Fruit fly (Drosophila melanogaster) whole organism, embryonic: ENCODE measurements around the gene Lsp1alpha.
A peak's percentile ranks its signal among the peaks of the same experiment; 100 is the strongest.

ENCODE experiments used
- Awh ChIP-seq: fragments of 200-800 bp; sonication (Bioruptor generic); IDR thresholded peaks from 2 replicates; pipeline ENCODE4, ENCODE4 v1.3.6; 2022; ENCODE audit warnings: missing biosample characterization, missing genetic modification characterization
- CG11093 ChIP-seq: fragments of 200-800 bp; sonication (Bioruptor generic); IDR thresholded peaks from 3 replicates; pipeline ENCODE4 v1.3.6; 2022; ENCODE audit warnings: missing biosample characterization, missing genetic modification characterization
- CG13624 ChIP-seq: fragments of 200-800 bp; sonication (Bioruptor generic); optimal IDR thresholded peaks from 2 replicates; lab custom pipeline; 2016; ENCODE audit warnings: missing biosample characterization, missing genetic modification characterization
- CG14667 ChIP-seq: fragments of 200-800 bp; sonication (Bioruptor generic); IDR thresholded peaks from 2 replicates; pipeline ENCODE4 v1.3.6; 2022; ENCODE audit warnings: missing biosample characterization, missing genetic modification characterization
- CG14710 ChIP-seq: fragments of 200-800 bp; sonication (Bioruptor generic); optimal IDR thresholded peaks from 3 replicates; lab custom pipeline; 2019; ENCODE audit warnings: missing biosample characterization, mild to moderate bottlenecking, missing genetic modification characterization, moderate library complexity
- CG2202 ChIP-seq: fragments of 200-800 bp; sonication (Bioruptor generic); optimal IDR thresholded peaks from 2 replicates; lab custom pipeline; 2018; ENCODE audit warnings: missing biosample characterization, mild to moderate bottlenecking, missing genetic modification characterization
- CG3065 ChIP-seq: fragments of 200-800 bp; sonication (Bioruptor generic); optimal IDR thresholded peaks from 2 replicates; lab custom pipeline; 2016; ENCODE audit warnings: missing biosample characterization, missing genetic modification characterization
- CG3281 ChIP-seq: fragments of 200-800 bp; sonication (Bioruptor generic); optimal IDR thresholded peaks from 3 replicates; lab custom pipeline; 2017; ENCODE audit warnings: missing biosample characterization, mild to moderate bottlenecking, missing genetic modification characterization
- CG6175 ChIP-seq: fragments of 200-800 bp; sonication (Bioruptor generic); IDR thresholded peaks from 3 replicates; pipeline ENCODE4 v1.3.6; 2022; ENCODE audit warnings: missing biosample characterization, missing genetic modification characterization
- CG6683 ChIP-seq: fragments of 200-800 bp; sonication (Bioruptor generic); optimal IDR thresholded peaks from 2 replicates; lab custom pipeline; 2017; ENCODE audit warnings: missing biosample characterization, mild to moderate bottlenecking, missing genetic modification characterization, missing genetic modification reagents
- CG7556 ChIP-seq: fragments of 200-800 bp; sonication (Bioruptor generic); optimal IDR thresholded peaks from 2 replicates; lab custom pipeline; 2017; ENCODE audit warnings: missing biosample characterization, mild to moderate bottlenecking, missing genetic modification characterization
- CG7987 ChIP-seq: fragments of 200-800 bp; sonication (Bioruptor generic); optimal IDR thresholded peaks from 2 replicates; lab custom pipeline; 2018; ENCODE audit warnings: missing biosample characterization, mild to moderate bottlenecking, missing genetic modification characterization, moderate library complexity
- CG8359 ChIP-seq: fragments of 200-800 bp; sonication (Bioruptor generic); optimal IDR thresholded peaks from 2 replicates; lab custom pipeline; 2017; ENCODE audit warnings: missing biosample characterization, mild to moderate bottlenecking, missing genetic modification characterization, borderline replicate concordance
- CG8944 ChIP-seq: fragments of 200-800 bp; sonication (Bioruptor generic); optimal IDR thresholded peaks from 3 replicates; lab custom pipeline; 2016; ENCODE audit warnings: missing biosample characterization, missing genetic modification characterization
- Deaf1 ChIP-seq: fragments of 200-800 bp; optimal IDR thresholded peaks from 3 replicates; lab custom pipeline; 2019; ENCODE audit warnings: missing biosample characterization, mild to moderate bottlenecking, missing genetic modification characterization, moderate library complexity
- Dfd ChIP-seq, 2 experiments: fragments of >200 bp; optimal IDR thresholded peaks; 2 replicates each; lab custom pipeline; 2017; ENCODE audit warnings: missing biosample characterization in 2 of 2, missing genetic modification characterization in 2 of 2
- Doc2 ChIP-seq: fragments of 200-800 bp; sonication (Bioruptor generic); IDR thresholded peaks from 2 replicates; pipeline ENCODE4 v1.3.6; 2022; ENCODE audit warnings: missing biosample characterization, missing genetic modification characterization
- Dref ChIP-seq: fragments of 200-800 bp; sonication (Bioruptor generic); IDR thresholded peaks from 2 replicates; pipeline ENCODE4 v1.3.6; 2022; ENCODE audit warnings: missing biosample characterization, missing genetic modification characterization
- E2f2 ChIP-seq: fragments of 200-800 bp; sonication (Bioruptor generic); IDR thresholded peaks from 2 replicates; pipeline ENCODE4 v1.3.6; 2022; ENCODE audit warnings: missing biosample characterization, missing genetic modification characterization
- Gsc ChIP-seq: fragments of 200-800 bp; sonication (Bioruptor generic); IDR thresholded peaks from 2 replicates; pipeline ENCODE4 v1.3.6; 2022; ENCODE audit warnings: missing biosample characterization, missing genetic modification characterization
- MTF-1 ChIP-seq: fragments of 200-800 bp; sonication (Bioruptor generic); optimal IDR thresholded peaks from 2 replicates; lab custom pipeline; 2018; ENCODE audit warnings: missing biosample characterization, mild to moderate bottlenecking, missing genetic modification characterization, borderline replicate concordance
- Med ChIP-seq: fragments of 200-800 bp; sonication (Bioruptor generic); peaks from one replicate; lab custom pipeline; 2016; ENCODE audit warnings: missing biosample characterization, missing genetic modification characterization, mild to moderate bottlenecking, inconsistent platforms, moderate library complexity
- Myb ChIP-seq: fragments of 200-800 bp; sonication (Bioruptor generic); optimal IDR thresholded peaks from 2 replicates; lab custom pipeline; 2016; ENCODE audit warnings: missing biosample characterization, missing genetic modification characterization
- NK7.1 ChIP-seq: fragments of 200-800 bp; sonication (Bioruptor generic); optimal IDR thresholded peaks from 3 replicates; lab custom pipeline; 2016; ENCODE audit warnings: missing biosample characterization, missing genetic modification characterization
- Pdp1 ChIP-seq, 2 experiments: fragments of 200-800 bp; sonication (Bioruptor generic); optimal IDR thresholded peaks; 3 replicates each; lab custom pipeline; 2016; ENCODE audit warnings: missing biosample characterization in 2 of 2, missing genetic modification characterization in 2 of 2, mild to moderate bottlenecking in 1 of 2, moderate library complexity in 1 of 2
- Poxn ChIP-seq: fragments of 200-800 bp; sonication (Bioruptor generic); IDR thresholded peaks from 2 replicates; pipeline ENCODE4 v1.3.6; 2022; ENCODE audit warnings: missing biosample characterization, missing genetic modification characterization
- Side ChIP-seq: fragments of 200-800 bp; sonication (Bioruptor generic); optimal IDR thresholded peaks from 2 replicates; lab custom pipeline; 2016; ENCODE audit warnings: missing biosample characterization, missing genetic modification characterization
- ap ChIP-seq: fragments of 200-800 bp; sonication (Bioruptor generic); IDR thresholded peaks from 2 replicates; pipeline ENCODE4 v1.3.6; 2022; ENCODE audit warnings: missing biosample characterization, missing genetic modification characterization
- ato ChIP-seq: fragments of 200-800 bp; sonication (Bioruptor generic); IDR thresholded peaks from 2 replicates; pipeline ENCODE4 v1.3.6; 2022; ENCODE audit warnings: missing biosample characterization, missing genetic modification characterization; ENCODE audit not compliant: partially characterized antibody
- bab2 ChIP-seq: fragments of 200-800 bp; sonication (Bioruptor generic); optimal IDR thresholded peaks from 2 replicates; lab custom pipeline; 2016; ENCODE audit warnings: missing biosample characterization, missing genetic modification characterization
- bowl ChIP-seq: fragments of 200-800 bp; sonication (Bioruptor generic); IDR thresholded peaks from 2 replicates; pipeline ENCODE4 v1.3.6; 2022; ENCODE audit warnings: missing biosample characterization, missing genetic modification characterization
- chm ChIP-seq: fragments of 200-800 bp; sonication (Bioruptor generic); IDR thresholded peaks from 2 replicates; pipeline ENCODE4 v1.3.6; 2022; ENCODE audit warnings: missing biosample characterization, missing genetic modification characterization
- da ChIP-seq: fragments of 200-800 bp; sonication (Bioruptor generic); optimal IDR thresholded peaks from 2 replicates; lab custom pipeline; 2016; ENCODE audit warnings: missing biosample characterization, missing genetic modification characterization
- esg ChIP-seq: fragments of 200-800 bp; sonication (Bioruptor generic); conservative IDR thresholded peaks from 2 replicates; pipeline ENCODE4 v1.3.6; 2022; ENCODE audit warnings: missing biosample characterization, missing genetic modification characterization
- fd64A ChIP-seq: fragments of 200-800 bp; sonication (Bioruptor generic); optimal IDR thresholded peaks from 3 replicates; lab custom pipeline; 2018; ENCODE audit warnings: missing biosample characterization, mild to moderate bottlenecking, missing genetic modification characterization
- gcm ChIP-seq: fragments of 200-800 bp; sonication (Bioruptor generic); optimal IDR thresholded peaks from 2 replicates; lab custom pipeline; 2019; ENCODE audit warnings: missing biosample characterization, mild to moderate bottlenecking, missing genetic modification characterization, moderate library complexity
- gfzf ChIP-seq: fragments of 200-800 bp; sonication (Bioruptor generic); optimal IDR thresholded peaks from 2 replicates; lab custom pipeline; 2016; ENCODE audit warnings: missing biosample characterization, mild to moderate bottlenecking, missing genetic modification characterization, moderate library complexity
- her ChIP-seq: fragments of 200-800 bp; sonication (Bioruptor generic); optimal IDR thresholded peaks from 2 replicates; lab custom pipeline; 2016; ENCODE audit warnings: missing biosample characterization, missing genetic modification characterization
- kni ChIP-seq: fragments of 200-800 bp; sonication (Bioruptor generic); optimal IDR thresholded peaks from 3 replicates; lab custom pipeline; 2017; ENCODE audit warnings: mild to moderate bottlenecking, missing biosample characterization, missing genetic modification reagents, missing genetic modification characterization
- mam ChIP-seq: fragments of 200-800 bp; sonication (Bioruptor generic); optimal IDR thresholded peaks from 3 replicates; lab custom pipeline; 2016; ENCODE audit warnings: missing biosample characterization, missing genetic modification characterization
- org-1 ChIP-seq: fragments of 200-800 bp; sonication (Bioruptor generic); optimal IDR thresholded peaks from 2 replicates; lab custom pipeline; 2017; ENCODE audit warnings: missing biosample characterization, missing genetic modification characterization
- pb ChIP-seq: fragments of 200-800 bp; sonication (Bioruptor generic); optimal IDR thresholded peaks from 3 replicates; lab custom pipeline; 2016; ENCODE audit warnings: missing biosample characterization, missing genetic modification characterization
- pho ChIP-seq: fragments of 200-800 bp; sonication (Bioruptor generic); optimal IDR thresholded peaks from 2 replicates; lab custom pipeline; 2016; ENCODE audit warnings: missing biosample characterization, missing genetic modification characterization
- phol ChIP-seq: fragments of 200-800 bp; sonication (Bioruptor generic); optimal IDR thresholded peaks from 3 replicates; lab custom pipeline; 2018; ENCODE audit warnings: missing biosample characterization, mild to moderate bottlenecking, missing genetic modification characterization, moderate library complexity
- pum ChIP-seq: fragments of 200-800 bp; sonication (Bioruptor generic); optimal IDR thresholded peaks from 2 replicates; lab custom pipeline; 2016; ENCODE audit warnings: missing biosample characterization, missing genetic modification characterization
- row ChIP-seq: fragments of 200-800 bp; sonication (Bioruptor generic); IDR thresholded peaks from 3 replicates; pipeline ENCODE4 v1.3.6; 2022; ENCODE audit warnings: missing biosample characterization, missing genetic modification characterization
- scrt ChIP-seq: fragments of 200-800 bp; sonication (Bioruptor generic); optimal IDR thresholded peaks from 2 replicates; lab custom pipeline; 2018; ENCODE audit warnings: missing biosample characterization, mild to moderate bottlenecking, missing genetic modification characterization, moderate library complexity
- slou ChIP-seq: fragments of 200-800 bp; sonication (Bioruptor generic); optimal IDR thresholded peaks from 3 replicates; lab custom pipeline; 2016; ENCODE audit warnings: missing biosample characterization, missing genetic modification characterization
- sqz ChIP-seq: fragments of 200-800 bp; sonication (Bioruptor generic); optimal IDR thresholded peaks from 3 replicates; lab custom pipeline; 2018; ENCODE audit warnings: missing biosample characterization, mild to moderate bottlenecking, missing genetic modification characterization

The Lsp1alpha gene

dm6 chrX:12487485-12487884, 2.6 kb upstream of the Lsp1alpha start:
- peak; percentile 44 for TF ChIP-seq Med (GFP tag; lab: Kevin White, UChicago)
- peak; percentile 95 for TF ChIP-seq CG8359 (GFP tag; lab: Kevin White, UChicago)
- no peak for TF ChIP-seq pho
- no peak for TF ChIP-seq mam (GFP tag; lab: Kevin White, UChicago)
- no peak for TF ChIP-seq ap (GFP tag; lab: Robert Waterston, UW)
- TF ChIP-seq NK7.1: no peak

dm6 chrX:12496497-12496896, 6.4 kb downstream of the Lsp1alpha start, which contains the start of gene Mks1:
Gene Mks1 (minus strand): TSS chrX:12496597.
- TF ChIP-seq CG14667 (GFP tag; lab: Robert Waterston, UW) (no peak), Dref (peak; percentile 47), Myb (GFP tag; lab: Kevin White, UChicago) (peak; percentile 56), gfzf (no peak)

DNA sequence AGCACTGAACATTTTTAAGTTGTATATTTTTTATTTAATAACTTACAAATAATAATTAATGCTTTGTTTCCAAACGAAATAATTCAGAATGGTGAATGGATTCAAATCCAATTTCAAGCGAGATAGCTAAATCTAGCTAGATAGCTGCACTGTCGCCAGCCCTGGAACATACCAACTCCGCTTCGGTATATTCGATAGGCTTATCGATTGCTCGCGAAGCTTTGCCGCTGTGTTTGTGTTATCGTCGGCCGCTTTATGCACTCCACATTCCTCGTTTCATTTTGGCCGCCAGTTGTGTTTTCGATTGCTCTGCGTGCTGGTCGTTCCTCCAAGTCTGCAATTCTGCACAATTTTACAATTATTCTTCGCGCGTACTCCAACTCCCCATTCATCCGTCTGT, 6.8 kb downstream of the Lsp1alpha start, which contains the start of gene mdu:
Gene mdu (plus strand): TSS at position 259 of the 400 bp plus-strand sequence.
- no peak for TF ChIP-seq slou (GFP tag; lab: Kevin White, UChicago)
- no peak for TF ChIP-seq esg (GFP tag; lab: Robert Waterston, UW)
- TF ChIP-seq Poxn: no peak
- no peak for TF ChIP-seq gcm
- TF ChIP-seq CG13624: no peak
- TF ChIP-seq CG3065: no peak
- peak; percentile 54 for TF ChIP-seq chm (GFP tag; lab: Robert Waterston, UW)
- peak; percentile 81 for TF ChIP-seq row (GFP tag; lab: Robert Waterston, UW)
- TF ChIP-seq phol (tag; lab: Kevin White, UChicago): peak; percentile 47
- TF ChIP-seq Dfd (GFP tag; optimal IDR thresholded peaks at IDR 0.05; lab: Kevin White, UChicago): no peak
- TF ChIP-seq sqz (GFP tag; lab: Kevin White, UChicago): no peak
- TF ChIP-seq CG6683 (GFP tag; lab: Kevin White, UChicago): no peak
- no peak for TF ChIP-seq kni (GFP tag; lab: Kevin White, UChicago)
- no peak for TF ChIP-seq MTF-1 (GFP tag; lab: Kevin White, UChicago)
- no peak for TF ChIP-seq Gsc (GFP tag; lab: Robert Waterston, UW)
- 0 out of 2 replicates have a peak, but pooled peaks have one; percentile 14 for TF ChIP-seq ato (GFP tag; lab: Robert Waterston, UW)
- TF ChIP-seq CG6175 (GFP tag; lab: Robert Waterston, UW): no peak
- TF ChIP-seq CG2202 (tag; lab: Kevin White, UChicago): no peak
- TF ChIP-seq Pdp1 (GFP tag; optimal IDR thresholded peaks at IDR 0.05; lab: Kevin White, UChicago): peak in 1 of 2 experiments; percentile 2
- TF ChIP-seq pum (GFP tag; lab: Kevin White, UChicago): no peak
- no peak for TF ChIP-seq Side
- TF ChIP-seq ap (GFP tag; lab: Robert Waterston, UW): no peak
- TF ChIP-seq CG11093 (GFP tag; lab: Robert Waterston, UW): no peak
- TF ChIP-seq her: no peak
- no peak for TF ChIP-seq Awh (GFP tag; lab: Robert Waterston, UW)
- TF ChIP-seq fd64A (GFP tag; lab: Kevin White, UChicago): no peak
- no peak for TF ChIP-seq bowl (GFP tag; lab: Robert Waterston, UW)
- no peak for TF ChIP-seq scrt
- no peak for TF ChIP-seq CG7987 (GFP tag; lab: Kevin White, UChicago)
- no peak for TF ChIP-seq CG8944 (GFP tag; lab: Kevin White, UChicago)
- TF ChIP-seq CG3281 (GFP tag; lab: Kevin White, UChicago): no peak
- no peak for TF ChIP-seq org-1
- TF ChIP-seq bab2 (GFP tag; lab: Kevin White, UChicago): no peak
- no peak for TF ChIP-seq Doc2 (GFP tag; lab: Robert Waterston, UW)
- TF ChIP-seq CG14667 (GFP tag; lab: Robert Waterston, UW): no peak
- TF ChIP-seq E2f2 (GFP tag; lab: Robert Waterston, UW): no peak
- peak; percentile 31 for TF ChIP-seq CG14710 (tag; lab: Kevin White, UChicago)
- TF ChIP-seq Deaf1 (tag; lab: Kevin White, UChicago): no peak
- no peak for TF ChIP-seq pb (GFP tag; lab: Kevin White, UChicago)
- TF ChIP-seq da (GFP tag; lab: Kevin White, UChicago): no peak
- TF ChIP-seq CG7556 (GFP tag; lab: Kevin White, UChicago): peak; percentile 31
